Fruit fly (Drosophila melanogaster): ENCODE measurements around the gene CG11586.

The CG11586 gene

dm6 chr3L:4230357-4230901 lies 31.8 kb downstream of the CG11586 start (continued):
- TF ChIP-seq CG33557 (GFP tag; optimal IDR thresholded peaks at IDR 0.05) (peak; percentile 97), Sin3A (optimal IDR thresholded peaks at IDR 0.05) (no peak), pita (GFP tag; optimal IDR thresholded peaks at IDR 0.05) (no peak), CG8944 (GFP tag; optimal IDR thresholded peaks at IDR 0.05) (peak; percentile 94), gro (GFP tag; optimal IDR thresholded peaks at IDR 0.05) (no peak), Antp (GFP tag; optimal IDR thresholded peaks at IDR 0.05) (peak; percentile 89), Doc2 (GFP tag; IDR thresholded peaks at IDR 0.05) (no peak), luna (GFP tag; optimal IDR thresholded peaks at IDR 0.05) (peak; percentile 8), tx (GFP tag; optimal IDR thresholded peaks at IDR 0.05) (peak; percentile 93), ssp (GFP tag; IDR thresholded peaks at IDR 0.05) (peak; percentile 82), CG8924 (tag; optimal IDR thresholded peaks at IDR 0.05) (peak; percentile 96), ERR (GFP tag; optimal IDR thresholded peaks at IDR 0.05) (peak; percentile 80), CG7745 (tag; optimal IDR thresholded peaks at IDR 0.05) (peak; percentile 77), jigr1 (GFP tag; IDR thresholded peaks at IDR 0.05) (peak; percentile 89), CHES-1-like (GFP tag; optimal IDR thresholded peaks at IDR 0.05) (peak; percentile 89), Fer3 (tag; optimal IDR thresholded peaks at IDR 0.05) (peak; percentile 80), CG1024 (GFP tag; IDR thresholded peaks at IDR 0.05) (peak; percentile 66), CG17829 (tag; optimal IDR thresholded peaks at IDR 0.05) (peak; percentile 97), Taf1 (GFP tag; IDR thresholded peaks at IDR 0.05) (no peak), pros (GFP tag; optimal IDR thresholded peaks at IDR 0.05) (peak; percentile 90), CG1832 (GFP tag; optimal IDR thresholded peaks at IDR 0.05) (no peak), CrebB (tag; optimal IDR thresholded peaks at IDR 0.05) (peak; percentile 83), tup (GFP tag; optimal IDR thresholded peaks at IDR 0.05) (peak; percentile 71), CG32767 (GFP tag; IDR thresholded peaks at IDR 0.05) (peak; percentile 84), twi (tag; optimal IDR thresholded peaks at IDR 0.05) (peak; percentile 90), esg (GFP tag; conservative IDR thresholded peaks at IDR 0.05) (peak; percentile 89), CG12219 (GFP tag; optimal IDR thresholded peaks at IDR 0.05) (peak; percentile 91), lbe (GFP tag; optimal IDR thresholded peaks at IDR 0.05) (no peak), CG11456 (GFP tag; IDR thresholded peaks at IDR 0.05) (peak; percentile 76), Lhr (GFP tag; optimal IDR thresholded peaks at IDR 0.05) (peak; percentile 89), CG31365 (tag; optimal IDR thresholded peaks at IDR 0.05) (peak; percentile 74), Sox102F (GFP tag; optimal IDR thresholded peaks at IDR 0.05) (peak; percentile 96), CG1233 (GFP tag; optimal IDR thresholded peaks at IDR 0.05) (peak; percentile 94), fd102C (GFP tag; optimal IDR thresholded peaks at IDR 0.05) (peak; percentile 97), ac (GFP tag; optimal IDR thresholded peaks at IDR 0.05) (peak; percentile 96), NC2β (GFP tag; optimal IDR thresholded peaks at IDR 0.05) (peak; percentile 94), CG18599 (GFP tag; optimal IDR thresholded peaks at IDR 0.05) (peak; percentile 80), CG17186 (GFP tag; optimal IDR thresholded peaks at IDR 0.05) (peak; percentile 79), Ssrp (tag; optimal IDR thresholded peaks at IDR 0.05) (peak; percentile 96), HmgZ (tag; optimal IDR thresholded peaks at IDR 0.05) (peak; percentile 84), zfh1 (GFP tag; IDR thresholded peaks at IDR 0.05) (peak; percentile 95), CG16815 (GFP tag; optimal IDR thresholded peaks at IDR 0.05) (peak; percentile 96), zen (tag; optimal IDR thresholded peaks at IDR 0.05) (peak; percentile 99), ind (GFP tag; optimal IDR thresholded peaks at IDR 0.05) (peak; percentile 88), gcm (GFP tag; optimal IDR thresholded peaks at IDR 0.05) (peak; percentile 96), CG9437 (GFP tag; optimal IDR thresholded peaks at IDR 0.05) (peak; percentile 86), CG4730 (GFP tag; IDR thresholded peaks at IDR 0.05) (peak; percentile 82), CG14441 (GFP tag; IDR thresholded peaks at IDR 0.05) (peak; percentile 83), CG10431 (GFP tag; optimal IDR thresholded peaks at IDR 0.05) (peak; percentile 89), Poxn (GFP tag; IDR thresholded peaks at IDR 0.05) (no peak), br (optimal IDR thresholded peaks at IDR 0.05) (no peak)

Data from whole organism, embryonic.